Worm (Caenorhabditis elegans): Measurements from ENCODE around the gene F35E8.9.

- TF ChIP-seq egl-27 (tag; optimal IDR thresholded peaks at IDR 0.05) (no peak), nhr-237 (tag; optimal IDR thresholded peaks at IDR 0.05) (no peak), skn-1 (tag; optimal IDR thresholded peaks at IDR 0.05) (no peak), zag-1 (tag; optimal IDR thresholded peaks at IDR 0.05) (no peak), nhr-90 (tag; optimal IDR thresholded peaks at IDR 0.05; ENCODE audit: poor library complexity) (no peak), vab-15 (tag; optimal IDR thresholded peaks at IDR 0.05) (no peak), alr-1 (tag; optimal IDR thresholded peaks at IDR 0.05; ENCODE audit: borderline replicate concordance) (no peak)
Measured at ce11 chrV:15952762-15953161, 35.4 kb upstream of the F35E8.9 start, which contains the start of gene srw-56.
